Worm (Caenorhabditis elegans) whole organism, young adult: Measurements from ENCODE around the gene gcn-1.

Source experiments
- C06A6.2 ChIP-seq: fragments of 200-800 bp; sonication (Bioruptor generic); conservative IDR thresholded peaks from 2 replicates; pipeline ENCODE4 v1.3.6; 2022; ENCODE audit warnings: missing genetic modification characterization, missing compliant biosample characterization
- attf-5 ChIP-seq: fragments of 200-800 bp; sonication (Bioruptor generic); optimal IDR thresholded peaks from 2 replicates; lab custom pipeline; 2018; ENCODE audit warnings: mild to moderate bottlenecking, missing genetic modification characterization, missing compliant biosample characterization
- ceh-91 ChIP-seq: fragments of 200-800 bp; sonication (Bioruptor generic); IDR thresholded peaks from 2 replicates; pipeline ENCODE4 v1.3.6; 2022; ENCODE audit warnings: missing genetic modification reagents, missing genetic modification characterization, missing compliant biosample characterization
- let-607 ChIP-seq, 2 experiments: fragments of 200-800 bp in 1 of 2; sonication (Bioruptor generic) in 1 of 2; sonication (generic microtip) in 1 of 2; optimal IDR thresholded peaks; 2 replicates each; lab custom pipeline; 2016 to 2018; ENCODE audit warnings: mild to moderate bottlenecking in 2 of 2, missing compliant biosample characterization in 2 of 2, missing genetic modification characterization in 2 of 2, moderate library complexity in 2 of 2, missing genotype in 1 of 2
- nhr-179 ChIP-seq: sonication (generic microtip); optimal IDR thresholded peaks from 2 replicates; lab custom pipeline; 2016; ENCODE audit warnings: mild to moderate bottlenecking, missing genetic modification characterization, missing compliant biosample characterization
- pha-4 ChIP-seq: fragments of 150-350 bp; sonication (generic microtip); optimal IDR thresholded peaks from 2 replicates; lab custom pipeline; 2014; ENCODE audit warnings: missing biosample characterization, missing genetic modification reagents, missing genetic modification characterization
- unc-62 ChIP-seq: fragments of 150-350 bp; optimal IDR thresholded peaks from 2 replicates; lab custom pipeline; 2014; ENCODE audit warnings: missing biosample characterization, missing genetic modification reagents, missing genetic modification characterization

ce11 chrIII:2115322-2115721 is 36.4 kb upstream of the gcn-1 start:
- TF ChIP-seq unc-62 (GFP tag; lab: Kevin White, UChicago) = no peak
- TF ChIP-seq pha-4 (tag; lab: Kevin White, UChicago) = no peak
- TF ChIP-seq let-607 (tag; optimal IDR thresholded peaks at IDR 0.05; lab: Kevin White, UChicago) = no peak
- no peak for TF ChIP-seq ceh-91
- TF ChIP-seq C06A6.2 = no peak
- no peak for TF ChIP-seq attf-5 (GFP tag; lab: Kevin White, UChicago)
- no peak for TF ChIP-seq nhr-179 (tag; lab: Kevin White, UChicago)
